Worm (Caenorhabditis elegans): ENCODE results near the gene ncs-6.

DNA sequence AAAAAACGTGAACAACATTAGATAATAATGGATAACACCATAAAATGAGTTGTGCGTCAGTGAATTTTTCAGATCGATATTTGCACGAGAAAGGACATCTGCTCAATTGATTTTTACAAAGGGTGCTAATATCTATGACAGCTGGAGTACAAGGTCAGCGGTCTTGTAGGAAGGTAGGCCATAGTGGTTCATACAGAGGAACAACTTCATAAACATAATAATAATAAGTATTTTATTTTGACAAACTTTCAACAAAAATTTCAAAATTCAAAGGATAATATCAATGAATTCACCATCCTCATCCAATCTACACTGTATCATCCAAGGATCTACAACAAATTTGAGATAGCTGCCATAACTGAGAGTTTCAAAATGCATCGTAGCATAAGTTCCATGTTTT lies 51.1 kb downstream of the ncs-6 start, which contains the start of gene fbxb-104:
- TF ChIP-seq tbx-2 (tag; optimal IDR thresholded peaks at IDR 0.05) (no peak), egl-27 (tag; optimal IDR thresholded peaks at IDR 0.05) (no peak)

Measured in whole organism, L3 larva.